Worm (Caenorhabditis elegans) whole organism, early embryonic: ENCODE results near the gene ZK1307.2.

Source experiments
- B0310.2 ChIP-seq: sonication (generic microtip); optimal IDR thresholded peaks from 2 replicates; lab custom pipeline; 2016; ENCODE audit warnings: mild to moderate bottlenecking, missing genetic modification characterization, missing compliant biosample characterization
- F13C5.2 ChIP-seq: sonication (generic microtip); optimal IDR thresholded peaks from 2 replicates; lab custom pipeline; 2017; ENCODE audit warnings: mild to moderate bottlenecking, missing genetic modification characterization, inconsistent platforms, missing compliant biosample characterization
- aly-1 ChIP-seq: sonication (generic microtip); optimal IDR thresholded peaks from 2 replicates; lab custom pipeline; 2016; ENCODE audit warnings: missing genetic modification characterization, missing compliant biosample characterization
- ama-1 ChIP-seq: fragments of 150-350 bp; optimal IDR thresholded peaks from 2 replicates; lab custom pipeline; 2014
- ceh-13 ChIP-seq: fragments of 200-800 bp; sonication (Bioruptor generic); optimal IDR thresholded peaks from 2 replicates; lab custom pipeline; 2018; ENCODE audit warnings: mild to moderate bottlenecking, missing genetic modification characterization, missing compliant biosample characterization
- ceh-36 ChIP-seq: sonication (generic microtip); optimal IDR thresholded peaks from 2 replicates; lab custom pipeline; 2016; ENCODE audit warnings: missing genetic modification characterization, inconsistent platforms, missing compliant biosample characterization
- ets-7 ChIP-seq: sonication (generic microtip); optimal IDR thresholded peaks from 2 replicates; lab custom pipeline; 2016; ENCODE audit warnings: missing genotype, missing genetic modification characterization, missing compliant biosample characterization
- flt-1 ChIP-seq: fragments of 200-800 bp; sonication (Bioruptor generic); IDR thresholded peaks from 2 replicates; pipeline ENCODE4 v1.3.6; 2022; ENCODE audit warnings: missing genetic modification characterization, missing compliant biosample characterization
- hmbx-1 ChIP-seq: sonication (generic microtip); optimal IDR thresholded peaks from 2 replicates; lab custom pipeline; 2016; ENCODE audit warnings: mild to moderate bottlenecking, missing genetic modification characterization, missing compliant biosample characterization
- hmg-4 ChIP-seq: fragments of 200-800 bp; sonication (Bioruptor generic); optimal IDR thresholded peaks from 2 replicates; lab custom pipeline; 2018; ENCODE audit warnings: mild to moderate bottlenecking, missing genetic modification characterization, missing compliant biosample characterization
- hnd-1 ChIP-seq: sonication (generic microtip); optimal IDR thresholded peaks from 2 replicates; lab custom pipeline; 2016; ENCODE audit warnings: missing genetic modification characterization, missing compliant biosample characterization
- pes-1 ChIP-seq: fragments of 200-800 bp; sonication (Bioruptor generic); IDR thresholded peaks from 2 replicates; pipeline ENCODE4 v1.3.6; 2022; ENCODE audit warnings: missing genetic modification reagents, missing genetic modification characterization, missing compliant biosample characterization
- scrt-1 ChIP-seq: fragments of 200-800 bp; sonication (Bioruptor generic); IDR thresholded peaks from 2 replicates; pipeline ENCODE4 v1.3.6; 2022; ENCODE audit warnings: missing genetic modification characterization, missing compliant biosample characterization
- sea-1 ChIP-seq: fragments of 200-800 bp; sonication (Bioruptor generic); conservative IDR thresholded peaks from 2 replicates; pipeline ENCODE4 v1.3.6; 2022; ENCODE audit warnings: missing genetic modification characterization, missing compliant biosample characterization
- tbx-11 ChIP-seq: fragments of 200-800 bp; sonication (Bioruptor generic); IDR thresholded peaks from 2 replicates; pipeline ENCODE4 v1.3.6; 2022; ENCODE audit warnings: missing genetic modification characterization, missing compliant biosample characterization
- tbx-37 ChIP-seq: fragments of 200-800 bp; sonication (Bioruptor generic); conservative IDR thresholded peaks from 2 replicates; pipeline ENCODE4 v1.3.6; 2022; ENCODE audit warnings: missing genetic modification reagents, missing genetic modification characterization, missing compliant biosample characterization
- tra-4 ChIP-seq: sonication (generic microtip); optimal IDR thresholded peaks from 2 replicates; lab custom pipeline; 2017; ENCODE audit warnings: missing genetic modification characterization, missing compliant biosample characterization

The ZK1307.2 gene

DNA sequence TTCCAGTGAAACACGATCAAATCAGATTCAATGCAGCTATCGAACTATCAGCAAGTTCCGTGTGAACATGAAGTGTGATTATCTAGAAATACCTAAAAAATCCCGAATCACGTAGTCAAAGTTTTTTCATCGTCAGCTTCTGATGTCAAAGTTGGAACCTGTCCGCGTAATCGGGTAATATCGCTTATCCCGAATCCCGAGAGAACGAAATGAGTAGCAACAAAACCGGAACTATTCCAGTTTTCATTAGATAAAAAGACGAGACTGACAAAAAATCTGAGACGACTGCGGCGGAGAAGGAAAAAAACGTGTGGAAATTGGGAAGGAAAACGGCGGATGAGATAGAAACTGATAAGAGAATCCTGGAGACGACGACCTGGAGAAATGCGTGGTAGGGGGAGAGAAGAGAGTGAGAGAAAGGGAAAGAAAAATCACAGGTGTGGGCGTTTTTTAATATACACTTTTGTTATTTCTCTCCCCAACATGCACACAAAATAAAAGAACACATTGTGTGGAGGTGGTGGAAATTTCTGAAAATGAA lies 33.7 kb downstream of the ZK1307.2 start:
- TF ChIP-seq hmg-4 (GFP tag; lab: Kevin White, UChicago) (peak; percentile 11), hmbx-1 (no peak)

DNA sequence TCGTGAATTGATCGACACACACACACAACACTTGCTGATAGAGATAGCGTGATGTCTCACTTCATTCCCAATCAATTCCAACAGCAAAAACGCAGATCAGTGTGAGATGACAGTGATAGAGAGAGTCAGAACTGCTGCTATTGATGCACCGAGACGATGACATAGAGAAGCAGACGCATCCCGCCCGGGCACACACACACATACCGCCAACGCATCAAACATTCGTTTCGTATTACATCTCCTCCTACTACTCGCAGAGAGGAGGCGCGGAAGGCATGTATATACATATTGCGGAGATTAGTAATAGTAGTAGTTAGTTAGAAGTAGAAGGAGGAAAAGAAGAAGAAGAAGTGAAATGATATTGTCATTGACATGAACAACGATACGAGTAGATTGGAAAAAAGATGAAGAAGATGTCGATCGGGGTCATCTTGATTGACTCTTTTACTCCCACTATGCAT lies 34.3 kb downstream of the ZK1307.2 start:
- no peak for TF ChIP-seq B0310.2 (tag; lab: Kevin White, UChicago)
- no peak for TF ChIP-seq pes-1 (GFP tag; lab: Robert Waterston, UW)
- TF ChIP-seq aly-1: no peak
- TF ChIP-seq ceh-13: no peak
- no peak for TF ChIP-seq scrt-1

DNA sequence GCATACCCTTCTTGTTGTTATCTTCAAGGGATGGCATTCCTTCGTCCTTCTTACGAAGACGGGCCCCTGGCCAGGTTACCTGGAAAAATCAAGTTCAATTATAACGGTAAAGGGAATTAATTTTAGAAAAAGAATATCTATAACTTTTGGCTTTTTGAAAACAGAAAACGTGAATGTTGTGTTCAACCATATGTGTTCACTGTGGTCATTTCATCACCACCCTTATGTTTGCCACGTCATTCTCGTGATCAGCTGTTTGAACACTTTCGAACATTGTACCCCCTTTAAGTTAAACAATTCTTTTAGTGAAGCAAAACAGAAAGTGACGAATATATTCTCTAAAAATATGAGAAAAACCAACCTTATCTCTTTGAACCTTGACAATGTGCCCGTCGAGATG lies 35.0 kb downstream of the ZK1307.2 start:
- TF ChIP-seq ceh-36 (tag; lab: Kevin White, UChicago) (no peak), sea-1 (GFP tag; lab: Robert Waterston, UW) (no peak), ama-1 (lab: Kevin White, UChicago) (no peak), scrt-1 (no peak), hnd-1 (tag; lab: Kevin White, UChicago) (no peak), tbx-11 (GFP tag; lab: Robert Waterston, UW) (no peak), B0310.2 (tag; lab: Kevin White, UChicago) (no peak), ceh-13 (no peak), pes-1 (GFP tag; lab: Robert Waterston, UW) (no peak), tra-4 (tag; lab: Kevin White, UChicago) (no peak), F13C5.2 (no peak), tbx-37 (GFP tag; lab: Robert Waterston, UW) (no peak), ets-7 (tag; lab: Kevin White, UChicago) (no peak), aly-1 (no peak), flt-1 (GFP tag; lab: Robert Waterston, UW) (no peak), hmg-4 (GFP tag; lab: Kevin White, UChicago) (no peak), hmbx-1 (no peak)

DNA sequence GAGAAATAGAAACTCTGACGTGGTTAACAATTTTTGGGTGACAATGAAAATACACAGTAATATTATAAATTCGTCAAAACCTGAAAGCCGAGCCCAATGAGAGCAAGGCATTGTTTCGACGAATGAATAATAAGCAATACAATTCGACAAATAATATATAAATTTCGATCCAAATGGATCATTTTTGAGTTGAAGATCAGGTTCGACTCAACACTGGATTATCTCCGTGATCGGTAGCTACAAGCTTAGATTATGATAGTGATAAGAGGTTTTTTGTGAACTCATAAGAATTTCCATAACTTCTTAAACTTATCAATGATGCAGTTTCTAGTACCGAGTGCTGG lies 35.9 kb downstream of the ZK1307.2 start:
- TF ChIP-seq ceh-36 (tag; lab: Kevin White, UChicago) (no peak), aly-1 (no peak), hmbx-1 (no peak), hnd-1 (tag; lab: Kevin White, UChicago) (no peak), sea-1 (GFP tag; lab: Robert Waterston, UW) (no peak), flt-1 (GFP tag; lab: Robert Waterston, UW) (no peak), tbx-37 (GFP tag; lab: Robert Waterston, UW) (no peak), ceh-13 (no peak), B0310.2 (tag; lab: Kevin White, UChicago) (no peak), ets-7 (tag; lab: Kevin White, UChicago) (no peak), scrt-1 (no peak), hmg-4 (GFP tag; lab: Kevin White, UChicago) (no peak)

DNA sequence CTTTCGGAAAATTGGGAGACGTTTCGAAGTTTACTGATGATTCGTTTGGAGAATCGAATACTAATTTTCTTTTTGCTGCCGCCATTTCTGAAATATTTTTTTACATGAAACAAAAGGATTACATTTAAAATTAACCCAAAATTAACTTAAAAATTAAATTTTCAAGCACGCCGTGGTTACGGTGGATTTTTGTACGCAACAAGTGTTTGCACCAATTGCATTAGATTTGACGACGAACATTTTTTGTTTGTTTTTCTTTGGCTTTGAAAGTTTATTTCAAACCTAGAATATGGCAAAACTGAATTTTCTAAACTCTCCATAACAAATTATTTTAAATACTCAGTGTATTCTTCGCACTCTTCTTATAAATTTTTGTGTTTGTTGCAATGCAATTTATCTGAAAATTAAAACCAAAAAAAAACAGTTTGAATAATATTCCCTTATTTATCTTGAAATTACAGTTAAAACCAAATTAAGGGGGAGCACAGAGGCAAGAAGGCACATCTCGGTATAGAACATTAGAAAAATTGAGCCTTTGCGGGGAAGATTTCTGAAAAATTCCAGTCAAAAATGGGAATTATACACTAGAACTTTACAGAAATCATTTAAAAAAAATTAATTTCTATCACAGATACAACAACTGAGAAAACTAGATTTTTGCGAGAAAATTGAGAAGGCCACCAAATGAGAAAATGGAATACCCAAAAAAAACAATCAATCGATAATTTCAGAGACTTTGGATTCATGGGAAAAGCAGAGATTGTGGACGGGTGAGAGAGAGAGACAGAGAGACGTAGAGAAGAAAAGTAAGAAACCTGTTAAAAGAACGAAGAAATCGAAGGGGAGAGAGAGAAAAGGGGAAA lies 36.5 kb downstream of the ZK1307.2 start, which contains the start of gene hal-3:
hal-3 (minus strand) TSS at position 87 of the 863 bp plus-strand sequence.
- TF ChIP-seq hmg-4 (GFP tag; lab: Kevin White, UChicago): no peak
- no peak for TF ChIP-seq scrt-1
- TF ChIP-seq aly-1: no peak
- TF ChIP-seq ama-1 (lab: Kevin White, UChicago): no peak
- TF ChIP-seq tbx-11 (GFP tag; lab: Robert Waterston, UW): no peak
- no peak for TF ChIP-seq flt-1 (GFP tag; lab: Robert Waterston, UW)
- no peak for TF ChIP-seq ets-7 (tag; lab: Kevin White, UChicago)
- TF ChIP-seq hmbx-1: no peak
- no peak for TF ChIP-seq B0310.2 (tag; lab: Kevin White, UChicago)
- TF ChIP-seq sea-1 (GFP tag; lab: Robert Waterston, UW): no peak
- no peak for TF ChIP-seq tbx-37 (GFP tag; lab: Robert Waterston, UW)
- TF ChIP-seq ceh-36 (tag; lab: Kevin White, UChicago): no peak
- no peak for TF ChIP-seq ceh-13
- TF ChIP-seq F13C5.2: no peak
- no peak for TF ChIP-seq tra-4 (tag; lab: Kevin White, UChicago)
- TF ChIP-seq hnd-1 (tag; lab: Kevin White, UChicago): no peak
- TF ChIP-seq pes-1 (GFP tag; lab: Robert Waterston, UW): no peak

DNA sequence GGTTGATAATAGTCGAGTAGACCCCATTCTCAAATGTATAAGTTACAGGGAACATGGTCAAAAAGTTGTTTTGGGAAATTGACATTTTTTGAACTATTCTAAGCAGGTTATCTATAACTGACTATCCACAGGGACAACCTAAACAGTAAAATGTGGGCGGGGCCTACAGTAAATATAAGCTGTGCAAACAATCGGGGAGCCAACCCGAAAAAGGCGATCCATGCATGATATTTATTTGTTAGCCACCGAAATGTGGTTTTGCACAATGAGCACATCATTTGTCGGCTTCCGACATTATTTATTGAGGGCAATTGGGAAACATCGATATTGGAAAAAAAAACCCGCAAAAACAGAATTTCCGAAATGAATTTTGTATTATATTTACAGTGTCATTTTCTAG lies 39.0 kb downstream of the ZK1307.2 start, which contains the start of gene hlh-6:
hlh-6 (minus strand) TSS at position 101 of the 400 bp plus-strand sequence.
- no peak for TF ChIP-seq ceh-13
- no peak for TF ChIP-seq aly-1
- TF ChIP-seq scrt-1: no peak
- no peak for TF ChIP-seq hmbx-1
- no peak for TF ChIP-seq hmg-4 (GFP tag; lab: Kevin White, UChicago)
- TF ChIP-seq flt-1 (GFP tag; lab: Robert Waterston, UW): no peak

DNA sequence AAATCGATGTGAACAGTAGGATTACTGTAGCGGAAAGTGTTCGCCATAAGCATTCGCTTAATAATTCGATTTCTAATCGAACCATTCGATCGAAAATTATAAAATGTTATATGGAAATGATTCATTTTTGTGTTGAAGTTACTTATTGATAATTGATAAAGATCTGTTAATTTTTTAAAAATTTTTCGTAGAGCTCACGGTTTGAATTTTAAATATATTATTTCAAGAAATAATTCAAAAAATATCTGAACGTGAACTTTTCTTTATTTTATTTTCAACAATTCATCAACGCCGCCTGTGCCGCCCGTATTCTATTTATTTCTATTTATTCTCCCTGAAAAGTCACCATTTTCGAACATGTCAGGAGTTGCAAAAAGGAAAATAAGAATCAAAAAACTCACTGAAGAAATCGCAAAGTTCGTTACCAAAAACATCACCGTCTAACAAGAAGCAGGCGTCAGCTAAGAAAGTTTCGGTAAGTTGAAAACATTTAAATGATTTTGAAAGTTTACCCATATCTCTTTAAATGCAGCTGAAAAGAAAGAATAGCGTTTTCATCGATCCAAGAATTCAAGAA lies 42.3 kb downstream of the ZK1307.2 start, which contains the start of the genes T15H9.5 and T15H9.4:
T15H9.5 (minus strand) TSS at position 101 of the 577 bp plus-strand sequence.
T15H9.4 (plus strand) TSS at position 527 of the 577 bp plus-strand sequence.
- TF ChIP-seq B0310.2 (tag; lab: Kevin White, UChicago) (no peak), scrt-1 (no peak), ets-7 (tag; lab: Kevin White, UChicago) (no peak), tbx-11 (GFP tag; lab: Robert Waterston, UW) (no peak), tra-4 (tag; lab: Kevin White, UChicago) (no peak), pes-1 (GFP tag; lab: Robert Waterston, UW) (no peak), tbx-37 (GFP tag; lab: Robert Waterston, UW) (no peak), ama-1 (lab: Kevin White, UChicago) (no peak), aly-1 (no peak), hnd-1 (tag; lab: Kevin White, UChicago) (no peak), sea-1 (GFP tag; lab: Robert Waterston, UW) (no peak), hmbx-1 (no peak)
